Worm (Caenorhabditis elegans) whole organism, late embryonic: ENCODE measurements around the gene ceh-27.

Experiments
- ceh-14 ChIP-seq: sonication (generic microtip); optimal IDR thresholded peaks from 2 replicates; lab custom pipeline; 2016; ENCODE audit warnings: missing genotype, missing genetic modification characterization, missing compliant biosample characterization
- ceh-18 ChIP-seq: sonication (generic microtip); optimal IDR thresholded peaks from 2 replicates; lab custom pipeline; 2016; ENCODE audit warnings: missing genetic modification characterization, missing compliant biosample characterization
- ceh-19 ChIP-seq: fragments of 200-800 bp; sonication (Bioruptor generic); optimal IDR thresholded peaks from 2 replicates; lab custom pipeline; 2018; ENCODE audit warnings: mild to moderate bottlenecking, missing genetic modification characterization, missing compliant biosample characterization
- ceh-22 ChIP-seq: sonication (generic microtip); optimal IDR thresholded peaks from 2 replicates; lab custom pipeline; 2017; ENCODE audit warnings: missing biosample characterization, missing genetic modification characterization
- ceh-24 ChIP-seq: sonication (generic microtip); optimal IDR thresholded peaks from 2 replicates; lab custom pipeline; 2016; ENCODE audit warnings: mild to moderate bottlenecking, missing genetic modification characterization, missing compliant biosample characterization
- ceh-30 ChIP-seq: fragments of 150-350 bp; optimal IDR thresholded peaks from 2 replicates; lab custom pipeline; 2014; ENCODE audit warnings: missing biosample characterization, missing genetic modification characterization
- ceh-34 ChIP-seq: sonication (generic microtip); optimal IDR thresholded peaks from 2 replicates; lab custom pipeline; 2016; ENCODE audit warnings: mild to moderate bottlenecking, missing genetic modification characterization, missing compliant biosample characterization
- ceh-6 ChIP-seq: fragments of 200-800 bp; sonication (Bioruptor generic); optimal IDR thresholded peaks from 2 replicates; lab custom pipeline; 2018; ENCODE audit warnings: mild to moderate bottlenecking, missing genetic modification characterization, missing compliant biosample characterization
- che-1 ChIP-seq: sonication (generic microtip); optimal IDR thresholded peaks from 2 replicates; lab custom pipeline; 2016; ENCODE audit warnings: mild to moderate bottlenecking, missing genetic modification characterization, missing compliant biosample characterization
- dmd-4 ChIP-seq: sonication (generic microtip); optimal IDR thresholded peaks from 2 replicates; lab custom pipeline; 2016; ENCODE audit warnings: borderline replicate concordance, missing genetic modification characterization, missing compliant biosample characterization
- elt-2 ChIP-seq: sonication (generic microtip); optimal IDR thresholded peaks from 2 replicates; lab custom pipeline; 2016; ENCODE audit warnings: missing genetic modification reagents, missing genetic modification characterization, missing compliant biosample characterization
- elt-4 ChIP-seq: sonication (generic microtip); optimal IDR thresholded peaks from 2 replicates; lab custom pipeline; 2016; ENCODE audit warnings: missing genetic modification characterization, missing compliant biosample characterization
- fax-1 ChIP-seq: sonication (generic microtip); optimal IDR thresholded peaks from 2 replicates; lab custom pipeline; 2016; ENCODE audit warnings: missing genotype, missing genetic modification characterization, missing compliant biosample characterization
- fkh-6 ChIP-seq: sonication (generic microtip); optimal IDR thresholded peaks from 2 replicates; lab custom pipeline; 2016; ENCODE audit warnings: missing genetic modification characterization, missing compliant biosample characterization
- gmeb-2 ChIP-seq: sonication (generic microtip); optimal IDR thresholded peaks from 2 replicates; lab custom pipeline; 2016; ENCODE audit warnings: missing genetic modification characterization, inconsistent platforms, missing compliant biosample characterization
- hlh-13 ChIP-seq: fragments of 200-800 bp; sonication (Bioruptor generic); optimal IDR thresholded peaks from 2 replicates; lab custom pipeline; 2018; ENCODE audit warnings: mild to moderate bottlenecking, missing genetic modification characterization, missing compliant biosample characterization
- hlh-15 ChIP-seq: sonication (generic microtip); optimal IDR thresholded peaks from 2 replicates; lab custom pipeline; 2016; ENCODE audit warnings: missing genetic modification characterization, missing compliant biosample characterization
- hlh-30 ChIP-seq: sonication (generic microtip); optimal IDR thresholded peaks from 2 replicates; lab custom pipeline; 2017; ENCODE audit warnings: antibody characterized with exemption, missing genetic modification characterization, missing compliant biosample characterization; ENCODE audit not compliant: insufficient read depth
- hlh-6 ChIP-seq: sonication (generic microtip); optimal IDR thresholded peaks from 2 replicates; lab custom pipeline; 2016; ENCODE audit warnings: missing genotype, missing genetic modification characterization, missing compliant biosample characterization
- lim-6 ChIP-seq: sonication (generic microtip); optimal IDR thresholded peaks from 2 replicates; lab custom pipeline; 2016; ENCODE audit warnings: missing genetic modification characterization, missing compliant biosample characterization
- lin-11 ChIP-seq: fragments of 200-800 bp; sonication (Bioruptor generic); optimal IDR thresholded peaks from 2 replicates; lab custom pipeline; 2018; ENCODE audit warnings: mild to moderate bottlenecking, missing genetic modification characterization, missing compliant biosample characterization
- madf-2 ChIP-seq: sonication (generic microtip); optimal IDR thresholded peaks from 2 replicates; lab custom pipeline; 2017; ENCODE audit warnings: missing genetic modification characterization, missing compliant biosample characterization
- nfya-1 ChIP-seq: sonication (generic microtip); optimal IDR thresholded peaks from 2 replicates; lab custom pipeline; 2017; ENCODE audit warnings: missing genetic modification characterization, mild to moderate bottlenecking, missing compliant biosample characterization, antibody characterized with exemption, moderate library complexity
- nhr-11 ChIP-seq: fragments of 150-350 bp; optimal IDR thresholded peaks from 2 replicates; lab custom pipeline; 2014; ENCODE audit warnings: missing biosample characterization, missing genetic modification characterization
- pag-3 ChIP-seq: sonication (generic microtip); optimal IDR thresholded peaks from 2 replicates; lab custom pipeline; 2016; ENCODE audit warnings: missing compliant biosample characterization, missing genetic modification characterization, borderline replicate concordance
- pat-9 ChIP-seq: fragments of 200-800 bp; sonication (Bioruptor generic); optimal IDR thresholded peaks from 2 replicates; lab custom pipeline; 2018; ENCODE audit warnings: mild to moderate bottlenecking, missing genetic modification characterization, moderate library complexity, missing compliant biosample characterization
- pax-1 ChIP-seq: fragments of 150-350 bp; optimal IDR thresholded peaks from 2 replicates; lab custom pipeline; 2014; ENCODE audit warnings: missing biosample characterization, missing genetic modification characterization
- pha-2 ChIP-seq: sonication (generic microtip); optimal IDR thresholded peaks from 2 replicates; lab custom pipeline; 2017; ENCODE audit warnings: mild to moderate bottlenecking, missing genetic modification characterization, missing compliant biosample characterization
- sox-4 ChIP-seq: sonication (generic microtip); optimal IDR thresholded peaks from 2 replicates; lab custom pipeline; 2017; ENCODE audit warnings: mild to moderate bottlenecking, missing genetic modification characterization, inconsistent platforms, missing compliant biosample characterization
- unc-3 ChIP-seq, 2 experiments: fragments of 200-800 bp in 1 of 2; sonication (Bioruptor generic) in 1 of 2; sonication (generic microtip) in 1 of 2; conservative IDR thresholded peaks in 1 of 2; optimal IDR thresholded peaks in 1 of 2; 2 replicates each; pipeline versions ENCODE4 v1.3.6 to Lab custom; 2016 to 2022; ENCODE audit warnings: missing compliant biosample characterization in 2 of 2, missing genetic modification characterization in 2 of 2, missing genetic modification reagents in 1 of 2
- unc-42 ChIP-seq: sonication (generic microtip); optimal IDR thresholded peaks from 2 replicates; lab custom pipeline; 2016; ENCODE audit warnings: missing genotype, missing genetic modification characterization, missing compliant biosample characterization

The ceh-27 gene

ce11 chrV:11641298-11641787 lies 23.6 kb downstream of the ceh-27 start (continued):
- TF ChIP-seq ceh-14 (tag; lab: Kevin White, UChicago) (peak; percentile 89), gmeb-2 (no peak), pag-3 (no peak), lim-6 (tag; lab: Kevin White, UChicago) (no peak), hlh-6 (peak; percentile 51), unc-3 (GFP tag; conservative IDR thresholded peaks at IDR 0.05; lab: Robert Waterston, UW) (no peak), unc-3 (tag; optimal IDR thresholded peaks at IDR 0.05; lab: Kevin White, UChicago) (no peak), che-1 (tag; lab: Kevin White, UChicago) (no peak)

- TF ChIP-seq hlh-13 (GFP tag; lab: Kevin White, UChicago) (peak; percentile 17), hlh-30 (tag; lab: Kevin White, UChicago) (no peak), unc-42 (tag; lab: Kevin White, UChicago) (peak; percentile 75), fax-1 (tag; lab: Kevin White, UChicago) (no peak), pat-9 (tag; lab: Kevin White, UChicago) (peak; percentile 1), ceh-18 (tag; lab: Kevin White, UChicago) (peak; percentile 75), hlh-15 (tag; lab: Kevin White, UChicago) (no peak), nfya-1 (tag; lab: Kevin White, UChicago) (peak; percentile 17)
Measured at ce11 chrV:11638634-11639117, 26.2 kb downstream of the ceh-27 start.

ce11 chrV:11637191-11637590 lies 27.7 kb downstream of the ceh-27 start, which contains the start of gene sipa-1:
Gene sipa-1 (minus strand): TSS chrV:11637291.
- TF ChIP-seq fax-1 (tag; lab: Kevin White, UChicago) (no peak), pha-2 (tag; lab: Kevin White, UChicago) (no peak), ceh-24 (tag; lab: Kevin White, UChicago) (no peak), ceh-34 (tag; lab: Kevin White, UChicago) (no peak), dmd-4 (no peak), fkh-6 (no peak), elt-4 (tag; lab: Kevin White, UChicago) (no peak), ceh-22 (tag; lab: Kevin White, UChicago) (no peak), ceh-6 (GFP tag; lab: Kevin White, UChicago) (no peak), ceh-19 (GFP tag; lab: Kevin White, UChicago) (no peak), lin-11 (tag; lab: Kevin White, UChicago) (no peak)

- no peak for TF ChIP-seq nhr-11 (tag; lab: Kevin White, UChicago)
- no peak for TF ChIP-seq ceh-30
- no peak for TF ChIP-seq ceh-24 (tag; lab: Kevin White, UChicago)
- no peak for TF ChIP-seq dmd-4
- no peak for TF ChIP-seq sox-4 (tag; lab: Kevin White, UChicago)
- no peak for TF ChIP-seq fkh-6
- TF ChIP-seq elt-2 (tag; lab: Kevin White, UChicago), result no peak
Measured at ce11 chrV:11635587-11635986, 29.3 kb downstream of the ceh-27 start.

- TF ChIP-seq madf-2 (tag; lab: Kevin White, UChicago) (no peak), ceh-6 (GFP tag; lab: Kevin White, UChicago) (no peak), dmd-4 (no peak), pax-1 (no peak)
Measured at ce11 chrV:11631128-11631527, 33.8 kb downstream of the ceh-27 start.
